Worm (Caenorhabditis elegans) whole organism, late embryonic: Measurements from ENCODE around the gene T23D5.8.
A peak's percentile ranks its signal among the peaks of the same experiment; 100 is the strongest.

Experiments
- F13H6.1 ChIP-seq: sonication (generic microtip); optimal IDR thresholded peaks from 2 replicates; lab custom pipeline; 2016; ENCODE audit warnings: missing genetic modification characterization, missing compliant biosample characterization
- K09A11.1 ChIP-seq: sonication (generic microtip); optimal IDR thresholded peaks from 2 replicates; lab custom pipeline; 2017; ENCODE audit warnings: antibody characterized with exemption, mild to moderate bottlenecking, missing genetic modification characterization, missing compliant biosample characterization; ENCODE audit not compliant: insufficient read depth
- Y22D7AL.16 ChIP-seq: sonication (generic microtip); optimal IDR thresholded peaks from 2 replicates; lab custom pipeline; 2016; ENCODE audit warnings: missing genetic modification characterization, missing compliant biosample characterization
- ahr-1 ChIP-seq: sonication (generic microtip); optimal IDR thresholded peaks from 2 replicates; lab custom pipeline; 2016; ENCODE audit warnings: missing genetic modification characterization, missing compliant biosample characterization
- ama-1 ChIP-seq: fragments of 150-350 bp; optimal IDR thresholded peaks from 2 replicates; lab custom pipeline; 2014
- ceh-14 ChIP-seq: sonication (generic microtip); optimal IDR thresholded peaks from 2 replicates; lab custom pipeline; 2016; ENCODE audit warnings: missing genotype, missing genetic modification characterization, missing compliant biosample characterization
- ceh-18 ChIP-seq: sonication (generic microtip); optimal IDR thresholded peaks from 2 replicates; lab custom pipeline; 2016; ENCODE audit warnings: missing genetic modification characterization, missing compliant biosample characterization
- ceh-19 ChIP-seq: fragments of 200-800 bp; sonication (Bioruptor generic); optimal IDR thresholded peaks from 2 replicates; lab custom pipeline; 2018; ENCODE audit warnings: mild to moderate bottlenecking, missing genetic modification characterization, missing compliant biosample characterization
- ceh-24 ChIP-seq: sonication (generic microtip); optimal IDR thresholded peaks from 2 replicates; lab custom pipeline; 2016; ENCODE audit warnings: mild to moderate bottlenecking, missing genetic modification characterization, missing compliant biosample characterization
- ceh-30 ChIP-seq: fragments of 150-350 bp; optimal IDR thresholded peaks from 2 replicates; lab custom pipeline; 2014; ENCODE audit warnings: missing biosample characterization, missing genetic modification characterization
- ceh-34 ChIP-seq: sonication (generic microtip); optimal IDR thresholded peaks from 2 replicates; lab custom pipeline; 2016; ENCODE audit warnings: mild to moderate bottlenecking, missing genetic modification characterization, missing compliant biosample characterization
- ceh-45 ChIP-seq: fragments of 200-800 bp; sonication (Bioruptor generic); IDR thresholded peaks from 2 replicates; pipeline ENCODE4 v1.3.6; 2022; ENCODE audit warnings: missing genetic modification reagents, missing genetic modification characterization, missing compliant biosample characterization
- ceh-48 ChIP-seq: sonication (generic microtip); optimal IDR thresholded peaks from 2 replicates; lab custom pipeline; 2016; ENCODE audit warnings: missing genetic modification characterization, inconsistent platforms, missing compliant biosample characterization
- dve-1 ChIP-seq: sonication (generic microtip); optimal IDR thresholded peaks from 2 replicates; lab custom pipeline; 2017; ENCODE audit warnings: antibody characterized with exemption, mild to moderate bottlenecking, missing genetic modification characterization, missing compliant biosample characterization
- elt-2 ChIP-seq: sonication (generic microtip); optimal IDR thresholded peaks from 2 replicates; lab custom pipeline; 2016; ENCODE audit warnings: missing genetic modification reagents, missing genetic modification characterization, missing compliant biosample characterization
- elt-4 ChIP-seq: sonication (generic microtip); optimal IDR thresholded peaks from 2 replicates; lab custom pipeline; 2016; ENCODE audit warnings: missing genetic modification characterization, missing compliant biosample characterization
- ets-4 ChIP-seq: sonication (generic microtip); optimal IDR thresholded peaks from 2 replicates; lab custom pipeline; 2016; ENCODE audit warnings: missing genetic modification characterization, missing compliant biosample characterization
- fax-1 ChIP-seq: sonication (generic microtip); optimal IDR thresholded peaks from 2 replicates; lab custom pipeline; 2016; ENCODE audit warnings: missing genotype, missing genetic modification characterization, missing compliant biosample characterization
- fkh-6 ChIP-seq: sonication (generic microtip); optimal IDR thresholded peaks from 2 replicates; lab custom pipeline; 2016; ENCODE audit warnings: missing genetic modification characterization, missing compliant biosample characterization
- gmeb-2 ChIP-seq: sonication (generic microtip); optimal IDR thresholded peaks from 2 replicates; lab custom pipeline; 2016; ENCODE audit warnings: missing genetic modification characterization, inconsistent platforms, missing compliant biosample characterization
- hlh-30 ChIP-seq: sonication (generic microtip); optimal IDR thresholded peaks from 2 replicates; lab custom pipeline; 2017; ENCODE audit warnings: antibody characterized with exemption, missing genetic modification characterization, missing compliant biosample characterization; ENCODE audit not compliant: insufficient read depth
- hlh-8 ChIP-seq: sonication (generic microtip); optimal IDR thresholded peaks from 2 replicates; lab custom pipeline; 2016; ENCODE audit warnings: missing genotype, missing genetic modification characterization, missing compliant biosample characterization
- lin-11 ChIP-seq: fragments of 200-800 bp; sonication (Bioruptor generic); optimal IDR thresholded peaks from 2 replicates; lab custom pipeline; 2018; ENCODE audit warnings: mild to moderate bottlenecking, missing genetic modification characterization, missing compliant biosample characterization
- madf-2 ChIP-seq: sonication (generic microtip); optimal IDR thresholded peaks from 2 replicates; lab custom pipeline; 2017; ENCODE audit warnings: missing genetic modification characterization, missing compliant biosample characterization
- mec-3 ChIP-seq: sonication (generic microtip); optimal IDR thresholded peaks from 2 replicates; lab custom pipeline; 2016; ENCODE audit warnings: borderline replicate concordance, missing genetic modification characterization, missing compliant biosample characterization
- nhr-11 ChIP-seq: fragments of 150-350 bp; optimal IDR thresholded peaks from 2 replicates; lab custom pipeline; 2014; ENCODE audit warnings: missing biosample characterization, missing genetic modification characterization
- npax-4 ChIP-seq: sonication (generic microtip); optimal IDR thresholded peaks from 2 replicates; lab custom pipeline; 2016; ENCODE audit warnings: missing genetic modification characterization, missing compliant biosample characterization
- pag-3 ChIP-seq: sonication (generic microtip); optimal IDR thresholded peaks from 2 replicates; lab custom pipeline; 2016; ENCODE audit warnings: missing compliant biosample characterization, missing genetic modification characterization, borderline replicate concordance
- pat-9 ChIP-seq: fragments of 200-800 bp; sonication (Bioruptor generic); optimal IDR thresholded peaks from 2 replicates; lab custom pipeline; 2018; ENCODE audit warnings: mild to moderate bottlenecking, missing genetic modification characterization, moderate library complexity, missing compliant biosample characterization
- pax-1 ChIP-seq: fragments of 150-350 bp; optimal IDR thresholded peaks from 2 replicates; lab custom pipeline; 2014; ENCODE audit warnings: missing biosample characterization, missing genetic modification characterization
- pqm-1 ChIP-seq: sonication (generic microtip); optimal IDR thresholded peaks from 2 replicates; lab custom pipeline; 2016; ENCODE audit warnings: missing genetic modification characterization, missing compliant biosample characterization
- pros-1 ChIP-seq: fragments of 150-350 bp; optimal IDR thresholded peaks from 2 replicates; lab custom pipeline; 2014; ENCODE audit warnings: missing biosample characterization, missing genetic modification reagents, missing genetic modification characterization
- sdc-2 ChIP-seq: sonication (generic microtip); optimal IDR thresholded peaks from 2 replicates; lab custom pipeline; 2016; ENCODE audit warnings: missing genotype, missing genetic modification characterization, missing compliant biosample characterization
- sox-4 ChIP-seq: sonication (generic microtip); optimal IDR thresholded peaks from 2 replicates; lab custom pipeline; 2017; ENCODE audit warnings: mild to moderate bottlenecking, missing genetic modification characterization, inconsistent platforms, missing compliant biosample characterization
- syd-9 ChIP-seq: sonication (generic microtip); optimal IDR thresholded peaks from 2 replicates; lab custom pipeline; 2016; ENCODE audit warnings: mild to moderate bottlenecking, missing genetic modification characterization, moderate library complexity, missing compliant biosample characterization
- tbx-7 ChIP-seq: sonication (generic microtip); optimal IDR thresholded peaks from 2 replicates; lab custom pipeline; 2016; ENCODE audit warnings: missing genotype, missing genetic modification characterization, missing compliant biosample characterization
- ttx-3 ChIP-seq: sonication (generic microtip); optimal IDR thresholded peaks from 2 replicates; lab custom pipeline; 2016; ENCODE audit warnings: missing genetic modification reagents, missing genetic modification characterization, missing compliant biosample characterization
- unc-3 ChIP-seq, 2 experiments: fragments of 200-800 bp in 1 of 2; sonication (Bioruptor generic) in 1 of 2; sonication (generic microtip) in 1 of 2; conservative IDR thresholded peaks in 1 of 2; optimal IDR thresholded peaks in 1 of 2; 2 replicates each; pipeline versions ENCODE4 v1.3.6 to Lab custom; 2016 to 2022; ENCODE audit warnings: missing compliant biosample characterization in 2 of 2, missing genetic modification characterization in 2 of 2, missing genetic modification reagents in 1 of 2
- unc-42 ChIP-seq: sonication (generic microtip); optimal IDR thresholded peaks from 2 replicates; lab custom pipeline; 2016; ENCODE audit warnings: missing genotype, missing genetic modification characterization, missing compliant biosample characterization
- unc-55 ChIP-seq: sonication (generic microtip); optimal IDR thresholded peaks from 2 replicates; lab custom pipeline; 2017; ENCODE audit warnings: missing biosample characterization, missing genetic modification reagents, missing genetic modification characterization
- unc-86 ChIP-seq: sonication (generic microtip); optimal IDR thresholded peaks from 2 replicates; lab custom pipeline; 2016; ENCODE audit warnings: missing genetic modification characterization, missing compliant biosample characterization
- zip-5 ChIP-seq: sonication (generic microtip); optimal IDR thresholded peaks from 2 replicates; lab custom pipeline; 2016; ENCODE audit warnings: missing genetic modification characterization, missing compliant biosample characterization
- ztf-16 ChIP-seq: sonication (generic microtip); optimal IDR thresholded peaks from 2 replicates; lab custom pipeline; 2017; ENCODE audit warnings: missing genetic modification characterization, missing compliant biosample characterization

The T23D5.8 gene

DNA sequence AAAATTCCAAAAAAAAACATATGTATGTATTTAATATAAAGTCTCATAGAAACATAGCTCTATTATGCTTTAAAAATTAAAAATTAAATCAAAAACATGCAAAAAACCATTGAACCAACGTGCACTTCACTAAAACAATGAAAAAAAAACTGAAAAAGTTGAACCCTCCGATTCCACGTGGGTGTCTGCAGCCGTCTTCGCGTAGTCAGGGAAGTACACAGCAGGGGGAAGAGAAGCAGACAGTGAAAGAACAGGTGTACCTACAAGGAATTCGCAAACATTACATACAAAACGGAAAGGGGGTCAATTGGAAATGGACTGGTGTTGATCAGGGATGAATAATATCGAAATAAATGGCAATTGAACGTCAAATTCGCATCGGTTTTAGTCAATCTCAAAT, 25.7 kb upstream of the T23D5.8 start:
- TF ChIP-seq K09A11.1 (tag; lab: Kevin White, UChicago) (no peak), elt-4 (tag; lab: Kevin White, UChicago) (no peak)

DNA sequence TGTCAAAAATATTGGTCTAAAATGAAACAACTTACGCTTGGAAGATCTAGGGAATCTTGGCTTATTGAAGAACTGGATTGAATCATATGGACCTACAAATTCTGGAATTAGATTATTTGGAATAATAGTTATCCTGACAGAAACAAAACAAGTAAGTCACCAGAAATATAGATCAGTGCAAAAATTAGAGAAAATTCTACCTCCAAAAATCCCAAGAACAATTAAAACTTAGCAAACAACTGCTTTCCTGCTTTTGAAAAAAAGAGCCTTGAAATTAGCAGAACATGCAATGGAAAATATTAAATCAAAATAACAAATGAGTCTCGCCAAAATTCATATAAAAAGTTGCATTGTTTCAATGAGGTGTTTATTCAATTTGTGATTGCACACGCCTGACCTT, 24.9 kb upstream of the T23D5.8 start, which contains the start of gene nhr-60:
nhr-60 (minus strand) TSS at position 101 of the 400 bp plus-strand sequence.
- TF ChIP-seq fkh-6 (tag; lab: Kevin White, UChicago) (no peak), syd-9 (no peak), F13H6.1 (tag; lab: Kevin White, UChicago) (no peak), pqm-1 (tag; lab: Kevin White, UChicago) (no peak), pag-3 (tag; lab: Kevin White, UChicago) (no peak)

DNA sequence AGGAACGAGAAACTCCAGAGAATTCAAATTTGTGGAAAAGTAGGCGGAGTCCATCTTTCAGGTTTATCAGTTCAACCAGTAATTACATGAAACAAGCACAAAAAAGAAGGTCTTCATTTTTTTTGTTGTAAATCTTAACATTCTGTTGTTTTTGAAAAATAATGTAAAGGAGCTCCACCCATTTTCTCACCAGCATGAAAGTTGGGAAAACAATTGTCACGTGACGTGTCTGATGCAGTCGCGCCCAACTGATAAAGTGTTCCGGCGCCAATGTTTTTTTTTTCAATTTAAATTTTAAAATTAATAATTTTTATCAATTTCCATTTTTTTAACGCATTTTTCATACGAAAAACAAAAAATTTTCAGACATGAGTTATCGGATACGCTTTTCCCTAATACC, 20.8 kb upstream of the T23D5.8 start, which contains the start of gene F57A10.4:
F57A10.4 (plus strand) TSS at position 367 of the 400 bp plus-strand sequence.
- TF ChIP-seq ama-1 (lab: Kevin White, UChicago) (no peak), nhr-11 (tag; lab: Kevin White, UChicago) (no peak), ztf-16 (no peak), sdc-2 (tag; lab: Kevin White, UChicago) (no peak), Y22D7AL.16 (tag; lab: Kevin White, UChicago) (no peak), hlh-8 (no peak), ceh-48 (no peak), madf-2 (tag; lab: Kevin White, UChicago) (no peak), unc-42 (tag; lab: Kevin White, UChicago) (no peak), F13H6.1 (tag; lab: Kevin White, UChicago) (no peak), zip-5 (tag; lab: Kevin White, UChicago) (no peak), tbx-7 (tag; lab: Kevin White, UChicago) (no peak), pros-1 (tag; lab: Kevin White, UChicago) (no peak)

DNA sequence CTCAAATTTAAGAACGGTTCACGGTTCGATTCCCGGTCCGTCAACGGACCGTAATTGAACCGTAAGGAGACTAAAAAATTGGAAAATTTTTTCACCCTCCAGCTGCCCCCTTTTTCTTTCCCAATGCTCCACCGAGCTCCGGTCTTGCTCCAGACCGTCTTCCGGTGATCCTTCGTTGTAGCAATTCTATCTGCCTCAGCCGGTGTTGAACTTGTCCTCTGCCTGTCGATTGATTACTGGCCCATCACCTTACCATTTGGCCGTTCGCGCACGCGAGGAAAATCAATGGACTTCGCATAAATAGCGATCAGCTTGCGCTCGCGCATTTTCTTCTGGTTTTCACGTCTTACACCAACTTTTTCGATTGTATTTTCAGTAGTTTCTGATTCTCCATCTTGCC, 19.1 kb upstream of the T23D5.8 start:
- TF ChIP-seq ceh-45 (GFP tag; lab: Robert Waterston, UW) = 0 out of 2 replicates have a peak, but pooled peaks have one; percentile 37

DNA sequence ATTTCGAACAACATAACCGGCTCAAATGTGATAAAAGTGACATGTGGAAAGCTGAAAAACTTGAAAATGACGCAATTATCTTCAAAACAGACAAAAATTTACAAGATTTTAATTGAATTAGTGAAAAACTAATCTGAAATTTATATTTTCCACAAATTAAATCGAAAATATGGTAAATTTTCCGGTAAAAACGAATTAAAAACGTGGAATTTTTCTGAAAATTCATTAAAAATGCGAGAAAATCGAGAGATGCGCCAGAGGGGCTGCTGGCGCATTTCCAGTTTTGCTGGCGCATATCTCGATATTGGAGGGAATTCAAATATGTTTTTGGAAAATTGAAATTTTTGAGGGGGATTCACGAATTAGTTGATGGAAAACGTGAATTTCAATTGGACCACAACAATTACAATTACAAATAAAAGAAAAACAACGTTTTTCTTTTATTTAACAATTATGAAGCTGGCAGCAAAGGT, 17.9 kb upstream of the T23D5.8 start, which contains the start of the genes haf-3 and F57A10.2:
haf-3 (minus strand) TSS at position 51 of the 473 bp plus-strand sequence.
F57A10.2 (plus strand) TSS at position 454 of the 473 bp plus-strand sequence.
- peak; percentile 10 for TF ChIP-seq ztf-16
- TF ChIP-seq elt-4 (tag; lab: Kevin White, UChicago) = no peak
- TF ChIP-seq unc-3 (GFP tag; conservative IDR thresholded peaks at IDR 0.05; lab: Robert Waterston, UW) = no peak
- peak; percentile 13 for TF ChIP-seq unc-3 (tag; optimal IDR thresholded peaks at IDR 0.05; lab: Kevin White, UChicago)
- TF ChIP-seq elt-2 (tag; lab: Kevin White, UChicago) = peak; percentile 54
- peak; percentile 84 for TF ChIP-seq ceh-30
- TF ChIP-seq lin-11 (tag; lab: Kevin White, UChicago) = peak; percentile 10
- no peak for TF ChIP-seq npax-4 (tag; lab: Kevin White, UChicago)
- peak; percentile 46 for TF ChIP-seq unc-86 (tag; lab: Kevin White, UChicago)
- TF ChIP-seq ttx-3 = peak; percentile 2
- peak; percentile 4 for TF ChIP-seq ceh-34
- no peak for TF ChIP-seq ceh-14 (tag; lab: Kevin White, UChicago)
- peak; percentile 52 for TF ChIP-seq dve-1 (tag; lab: Kevin White, UChicago)
- TF ChIP-seq Y22D7AL.16 (tag; lab: Kevin White, UChicago) = no peak
- peak; percentile 1 for TF ChIP-seq ets-4 (tag; lab: Kevin White, UChicago)
- TF ChIP-seq hlh-30 = peak; percentile 7
- TF ChIP-seq fkh-6 (tag; lab: Kevin White, UChicago) = no peak
- TF ChIP-seq pax-1 (tag; lab: Kevin White, UChicago) = no peak
- peak; percentile 14 for TF ChIP-seq pat-9 (tag; lab: Kevin White, UChicago)
- TF ChIP-seq ceh-19 (GFP tag; lab: Kevin White, UChicago) = no peak
- TF ChIP-seq unc-42 (tag; lab: Kevin White, UChicago) = peak; percentile 76
- no peak for TF ChIP-seq hlh-8
- no peak for TF ChIP-seq F13H6.1 (tag; lab: Kevin White, UChicago)
- TF ChIP-seq sox-4 (tag; lab: Kevin White, UChicago) = no peak
- TF ChIP-seq ama-1 (lab: Kevin White, UChicago) = no peak
- no peak for TF ChIP-seq mec-3 (tag; lab: Kevin White, UChicago)
- TF ChIP-seq fax-1 (tag; lab: Kevin White, UChicago) = no peak
- TF ChIP-seq ahr-1 = no peak
- TF ChIP-seq gmeb-2 (tag; lab: Kevin White, UChicago) = peak; percentile 8
- TF ChIP-seq ceh-24 (tag; lab: Kevin White, UChicago) = no peak
- peak; percentile 32 for TF ChIP-seq ceh-18 (tag; lab: Kevin White, UChicago)
- TF ChIP-seq pag-3 (tag; lab: Kevin White, UChicago) = no peak
- peak; percentile 39 for TF ChIP-seq unc-55
